Fruit fly (Drosophila melanogaster) whole organism, wandering third instar larva: ENCODE measurements around the gene Nepl3.

Experiments used
- h ChIP-seq: fragments of 200-800 bp; sonication (Bioruptor generic); optimal IDR thresholded peaks from 3 replicates; lab custom pipeline; 2016; ENCODE audit warnings: missing biosample characterization, mild to moderate bottlenecking, missing genetic modification characterization
- usp ChIP-seq: fragments of >200 bp; optimal IDR thresholded peaks from 2 replicates; lab custom pipeline; 2017; ENCODE audit warnings: missing biosample characterization, missing genetic modification characterization

dm6 chr2L:5093772-5094350 lies 35.8 kb upstream of the Nepl3 start, which contains the start of gene CG5828:
- TF ChIP-seq h (GFP tag; lab: Kevin White, UChicago) (no peak), usp (GFP tag; lab: Kevin White, UChicago) (no peak)
